Fruit fly (Drosophila melanogaster): Measurements from ENCODE around the gene CG32161.

The CG32161 gene

dm6 chr3L:16867190-16867589 is 21.2 kb downstream of the CG32161 start:
- TF ChIP-seq Pif1A (GFP tag; optimal IDR thresholded peaks at IDR 0.05), result no peak
- TF ChIP-seq Pif1B (GFP tag; optimal IDR thresholded peaks at IDR 0.05), result no peak
- no peak for TF ChIP-seq CG8301 (tag; optimal IDR thresholded peaks at IDR 0.05)
- TF ChIP-seq EcR (GFP tag; optimal IDR thresholded peaks at IDR 0.05), result no peak
- TF ChIP-seq CG8159 (tag; optimal IDR thresholded peaks at IDR 0.05), result no peak
- no peak for TF ChIP-seq CG17806 (tag; optimal IDR thresholded peaks at IDR 0.05)
- TF ChIP-seq CG4496 (GFP tag; IDR thresholded peaks at IDR 0.05), result no peak
- TF ChIP-seq CG9948 (tag; optimal IDR thresholded peaks at IDR 0.05), result no peak
- no peak for TF ChIP-seq D1 (tag; optimal IDR thresholded peaks at IDR 0.05)
- TF ChIP-seq CG13204 (GFP tag; optimal IDR thresholded peaks at IDR 0.05), result no peak
- TF ChIP-seq Ets98B (GFP tag; IDR thresholded peaks at IDR 0.05), result no peak
- TF ChIP-seq rn (GFP tag; IDR thresholded peaks at IDR 0.05), result no peak
- TF ChIP-seq CG34367 (tag; optimal IDR thresholded peaks at IDR 0.05), result no peak
- TF ChIP-seq gl (tag; optimal IDR thresholded peaks at IDR 0.05), result no peak
- TF ChIP-seq Snoo (tag; optimal IDR thresholded peaks at IDR 0.05), result no peak
- TF ChIP-seq CG10348 (GFP tag; IDR thresholded peaks at IDR 0.05), result no peak
- TF ChIP-seq fd96Ca (GFP tag; IDR thresholded peaks at IDR 0.05), result no peak
- TF ChIP-seq CG32121 (GFP tag; IDR thresholded peaks at IDR 0.05), result no peak
- TF ChIP-seq CG14655 (GFP tag; optimal IDR thresholded peaks at IDR 0.05), result no peak

- TF ChIP-seq CG17806 (tag; optimal IDR thresholded peaks at IDR 0.05) (no peak), CG14655 (GFP tag; optimal IDR thresholded peaks at IDR 0.05) (peak; percentile 38), CG12605 (GFP tag; IDR thresholded peaks at IDR 0.05) (no peak), CG13204 (GFP tag; optimal IDR thresholded peaks at IDR 0.05) (no peak), CG8301 (tag; optimal IDR thresholded peaks at IDR 0.05) (peak; percentile 16), fd96Ca (GFP tag; IDR thresholded peaks at IDR 0.05) (no peak), CG4496 (GFP tag; IDR thresholded peaks at IDR 0.05) (no peak), rn (GFP tag; IDR thresholded peaks at IDR 0.05) (no peak), CG10348 (GFP tag; IDR thresholded peaks at IDR 0.05) (no peak)
These were observed 24.7 kb downstream of the CG32161 start for dm6 chr3L:16870723-16871137.

dm6 chr3L:16871630-16872029 is 25.6 kb downstream of the CG32161 start:
- TF ChIP-seq CG32121 (GFP tag; IDR thresholded peaks at IDR 0.05), result no peak
- no peak for TF ChIP-seq Ets98B (GFP tag; IDR thresholded peaks at IDR 0.05)
- no peak for TF ChIP-seq Snoo (tag; optimal IDR thresholded peaks at IDR 0.05)
- no peak for TF ChIP-seq Pif1B (GFP tag; optimal IDR thresholded peaks at IDR 0.05)
- no peak for TF ChIP-seq CG12605 (GFP tag; IDR thresholded peaks at IDR 0.05)
- TF ChIP-seq Pif1A (GFP tag; optimal IDR thresholded peaks at IDR 0.05), result no peak
- TF ChIP-seq CG8159 (tag; optimal IDR thresholded peaks at IDR 0.05), result no peak
- TF ChIP-seq CG34367 (tag; optimal IDR thresholded peaks at IDR 0.05), result no peak
- TF ChIP-seq CG14655 (GFP tag; optimal IDR thresholded peaks at IDR 0.05), result no peak
- TF ChIP-seq CG13204 (GFP tag; optimal IDR thresholded peaks at IDR 0.05), result no peak
- TF ChIP-seq CG17806 (tag; optimal IDR thresholded peaks at IDR 0.05), result no peak
- no peak for TF ChIP-seq CG15710 (tag; optimal IDR thresholded peaks at IDR 0.05)
- TF ChIP-seq CG10348 (GFP tag; IDR thresholded peaks at IDR 0.05), result no peak

- peak; percentile 85 for TF ChIP-seq CG9948 (tag; optimal IDR thresholded peaks at IDR 0.05)
- TF ChIP-seq EcR (GFP tag; optimal IDR thresholded peaks at IDR 0.05), result no peak
- peak; percentile 60 for TF ChIP-seq gl (tag; optimal IDR thresholded peaks at IDR 0.05)
- TF ChIP-seq CG8159 (tag; optimal IDR thresholded peaks at IDR 0.05), result peak; percentile 57
- TF ChIP-seq rn (GFP tag; IDR thresholded peaks at IDR 0.05), result no peak
- TF ChIP-seq CG17806 (tag; optimal IDR thresholded peaks at IDR 0.05), result peak; percentile 36
- TF ChIP-seq Pif1B (GFP tag; optimal IDR thresholded peaks at IDR 0.05), result peak; percentile 70
- TF ChIP-seq CG4496 (GFP tag; IDR thresholded peaks at IDR 0.05), result peak; percentile 45; the same call in 1 of the 3 replicates
- peak; percentile 30; the same call in 1 of the 2 replicates for TF ChIP-seq Ets98B (GFP tag; IDR thresholded peaks at IDR 0.05)
- peak; percentile 57 for TF ChIP-seq CG12605 (GFP tag; IDR thresholded peaks at IDR 0.05)
- peak; percentile 70 for TF ChIP-seq CG32121 (GFP tag; IDR thresholded peaks at IDR 0.05)
- no peak for TF ChIP-seq CG10348 (GFP tag; IDR thresholded peaks at IDR 0.05)
- TF ChIP-seq D1 (tag; optimal IDR thresholded peaks at IDR 0.05), result peak; percentile 74
- peak; percentile 74 for TF ChIP-seq Pif1A (GFP tag; optimal IDR thresholded peaks at IDR 0.05)
- TF ChIP-seq Snoo (tag; optimal IDR thresholded peaks at IDR 0.05), result peak; percentile 21
- TF ChIP-seq CG15710 (tag; optimal IDR thresholded peaks at IDR 0.05), result peak; percentile 50
- TF ChIP-seq fd96Ca (GFP tag; IDR thresholded peaks at IDR 0.05), result no peak
- peak; percentile 95 for TF ChIP-seq CG8301 (tag; optimal IDR thresholded peaks at IDR 0.05)
- TF ChIP-seq CG14655 (GFP tag; optimal IDR thresholded peaks at IDR 0.05), result peak; percentile 88
- peak; percentile 50 for TF ChIP-seq CG34367 (tag; optimal IDR thresholded peaks at IDR 0.05)
These were observed 26.5 kb downstream of the CG32161 start for dm6 chr3L:16872487-16872955.

dm6 chr3L:16873127-16873543 is 27.1 kb downstream of the CG32161 start:
- TF ChIP-seq CG15710 (tag; optimal IDR thresholded peaks at IDR 0.05) (no peak), CG32121 (GFP tag; IDR thresholded peaks at IDR 0.05) (no peak), CG4496 (GFP tag; IDR thresholded peaks at IDR 0.05) (peak; percentile 7; the same call in 1 of the 3 replicates), CG8159 (tag; optimal IDR thresholded peaks at IDR 0.05) (peak; percentile 73), CG8301 (tag; optimal IDR thresholded peaks at IDR 0.05) (peak; percentile 87), CG10348 (GFP tag; IDR thresholded peaks at IDR 0.05) (no peak), rn (GFP tag; IDR thresholded peaks at IDR 0.05) (no peak), CG9948 (tag; optimal IDR thresholded peaks at IDR 0.05) (peak; percentile 64), CG17806 (tag; optimal IDR thresholded peaks at IDR 0.05) (peak; percentile 78), gl (tag; optimal IDR thresholded peaks at IDR 0.05) (no peak), Ets98B (GFP tag; IDR thresholded peaks at IDR 0.05) (no peak), Snoo (tag; optimal IDR thresholded peaks at IDR 0.05) (peak; percentile 9), EcR (GFP tag; optimal IDR thresholded peaks at IDR 0.05) (no peak), D1 (tag; optimal IDR thresholded peaks at IDR 0.05) (peak; percentile 33), fd96Ca (GFP tag; IDR thresholded peaks at IDR 0.05) (0 out of 3 replicates have a peak, but pooled peaks have one; percentile 11), CG34367 (tag; optimal IDR thresholded peaks at IDR 0.05) (no peak), Pif1A (GFP tag; optimal IDR thresholded peaks at IDR 0.05) (peak; percentile 5), CG14655 (GFP tag; optimal IDR thresholded peaks at IDR 0.05) (peak; percentile 88), CG12605 (GFP tag; IDR thresholded peaks at IDR 0.05) (peak; percentile 12; the same call in 1 of the 2 replicates), Pif1B (GFP tag; optimal IDR thresholded peaks at IDR 0.05) (peak; percentile 28), CG13204 (GFP tag; optimal IDR thresholded peaks at IDR 0.05) (no peak)

All from whole organism, pupa.